Worm (Caenorhabditis elegans) whole organism, dauer: ENCODE results near the gene K07C11.10.

Experiments used
- unc-62 ChIP-seq: sonication (generic microtip); optimal IDR thresholded peaks from 2 replicates; lab custom pipeline; 2017; ENCODE audit warnings: missing biosample characterization, missing genetic modification reagents, missing genetic modification characterization

K07C11.10 gene

DNA sequence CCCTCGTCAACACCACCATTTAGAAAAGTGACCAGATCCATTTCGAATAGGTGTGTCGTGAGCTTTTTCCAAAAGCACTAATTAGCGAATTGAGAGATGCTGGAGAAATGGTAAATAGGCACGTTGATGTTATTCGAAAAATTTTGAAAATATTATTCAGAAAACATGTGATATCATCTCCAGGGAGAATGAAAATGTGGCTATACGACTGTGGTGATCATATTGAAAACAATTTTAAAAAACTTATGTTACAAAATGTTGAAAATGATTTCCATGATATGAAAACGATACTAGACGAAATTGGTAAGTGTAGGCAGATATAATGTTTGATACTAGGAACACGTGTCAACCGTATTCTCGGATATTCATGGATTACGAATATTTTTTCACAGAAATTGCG, at the start of gene K07C11.10:
Gene K07C11.10 (minus strand): TSS at position 101 of the 400 bp plus-strand sequence.
- no peak for TF ChIP-seq unc-62 (GFP tag; lab: Kevin White, UChicago)

DNA sequence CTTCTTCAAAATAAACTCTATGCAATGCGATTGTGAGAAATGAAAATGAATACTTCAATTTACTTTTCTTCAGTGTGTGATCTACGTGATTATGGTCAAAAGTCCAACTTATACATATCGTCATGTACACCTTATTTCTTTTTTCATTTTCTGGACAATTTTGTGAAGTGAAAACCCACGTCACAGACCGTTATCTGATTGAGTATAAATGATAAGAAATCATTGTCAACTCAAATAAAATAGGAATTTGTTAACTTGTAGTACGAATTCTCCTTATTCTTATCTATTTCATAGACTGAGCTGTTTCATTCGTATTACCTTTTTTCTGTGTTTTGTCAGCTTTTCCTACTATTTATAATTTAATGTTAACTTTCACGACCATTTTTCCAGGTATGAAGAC, 45.3 kb upstream of the K07C11.10 start, which contains the start of gene asp-5:
Gene asp-5 (plus strand): TSS at position 391 of the 400 bp plus-strand sequence.
- TF ChIP-seq unc-62 (GFP tag; lab: Kevin White, UChicago) = no peak

DNA sequence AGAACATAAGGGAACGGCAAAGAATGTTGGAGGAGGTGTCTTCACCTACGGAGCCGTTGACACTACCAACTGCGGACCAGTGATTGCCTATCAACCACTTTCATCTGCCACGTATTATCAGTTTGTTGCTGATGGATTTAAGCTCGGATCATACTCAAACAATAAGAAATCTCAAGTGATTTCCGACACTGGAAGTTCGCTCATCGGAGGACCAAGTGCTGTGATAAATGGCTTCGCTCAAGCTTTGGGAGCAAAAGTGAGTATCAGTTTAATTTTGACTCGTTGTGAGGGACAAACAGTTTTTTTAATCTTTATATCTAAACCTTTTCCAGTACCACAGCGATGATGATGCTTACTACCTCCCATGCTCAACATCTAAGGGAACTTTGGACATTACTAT, 44.7 kb upstream of the K07C11.10 start:
- TF ChIP-seq unc-62 (GFP tag; lab: Kevin White, UChicago) = no peak

DNA sequence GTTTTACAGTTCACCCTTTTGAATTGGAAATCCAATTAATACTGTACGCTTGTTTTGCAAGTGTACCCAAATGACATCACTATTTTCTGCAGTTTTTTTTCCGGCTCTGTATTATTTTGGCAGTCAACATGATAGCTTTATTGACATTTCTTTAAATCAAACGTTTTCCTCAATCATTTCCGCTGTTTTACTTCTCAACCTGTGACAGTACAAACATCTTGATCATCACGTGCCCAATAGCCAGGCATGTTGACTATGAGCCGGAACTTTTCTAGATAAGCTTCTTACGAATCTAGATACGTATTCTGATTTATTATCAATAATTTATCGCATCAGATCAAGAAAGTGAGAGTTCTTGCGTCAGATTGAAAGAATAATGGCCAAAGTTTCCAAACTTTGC, 43.2 kb upstream of the K07C11.10 start:
- no peak for TF ChIP-seq unc-62 (GFP tag; lab: Kevin White, UChicago)

ce11 chrV:8268902-8269301, 42.2 kb upstream of the K07C11.10 start, which contains the start of the genes asp-6 and asp-12:
asp-6 (minus strand) TSS chrV:8268937.
asp-12 (plus strand) TSS chrV:8269210.
- no peak for TF ChIP-seq unc-62 (GFP tag; lab: Kevin White, UChicago)

ce11 chrV:8267275-8267674, 40.6 kb upstream of the K07C11.10 start:
- TF ChIP-seq unc-62 (GFP tag; lab: Kevin White, UChicago) = no peak

- TF ChIP-seq unc-62 (GFP tag; lab: Kevin White, UChicago) = no peak
Measured at ce11 chrV:8266232-8266631, 39.5 kb upstream of the K07C11.10 start, which contains the start of gene F21F8.5. F21F8.5 (minus strand) TSS chrV:8266332.

- TF ChIP-seq unc-62 (GFP tag; lab: Kevin White, UChicago) = no peak
Measured at ce11 chrV:8263941-8264340, 37.2 kb upstream of the K07C11.10 start, which contains the start of gene C16D9.9. C16D9.9 (plus strand) TSS chrV:8264241.

DNA sequence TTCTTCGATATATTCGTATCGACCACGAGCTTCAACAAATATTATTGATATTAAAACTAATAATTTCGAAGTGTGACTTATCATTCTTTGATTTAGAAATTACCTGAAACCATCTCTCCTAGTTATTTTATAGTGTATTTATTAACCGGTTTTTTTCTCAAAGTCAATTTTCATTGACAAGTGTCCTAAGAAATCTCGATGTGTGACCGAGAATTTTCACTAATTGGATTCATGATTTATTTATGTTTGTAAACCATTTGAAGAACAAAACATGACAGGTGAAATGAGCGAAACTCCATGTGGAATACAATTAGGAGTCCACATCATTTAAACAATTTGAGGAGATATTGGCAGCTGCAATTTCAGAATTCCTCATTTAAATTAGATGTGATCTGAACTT, 36.8 kb upstream of the K07C11.10 start, which contains the start of gene C16D9.8:
Gene C16D9.8 (minus strand): TSS at position 101 of the 400 bp plus-strand sequence.
- TF ChIP-seq unc-62 (GFP tag; lab: Kevin White, UChicago) = no peak

- no peak for TF ChIP-seq unc-62 (GFP tag; lab: Kevin White, UChicago)
Measured at ce11 chrV:8262212-8262611, 35.5 kb upstream of the K07C11.10 start.

DNA sequence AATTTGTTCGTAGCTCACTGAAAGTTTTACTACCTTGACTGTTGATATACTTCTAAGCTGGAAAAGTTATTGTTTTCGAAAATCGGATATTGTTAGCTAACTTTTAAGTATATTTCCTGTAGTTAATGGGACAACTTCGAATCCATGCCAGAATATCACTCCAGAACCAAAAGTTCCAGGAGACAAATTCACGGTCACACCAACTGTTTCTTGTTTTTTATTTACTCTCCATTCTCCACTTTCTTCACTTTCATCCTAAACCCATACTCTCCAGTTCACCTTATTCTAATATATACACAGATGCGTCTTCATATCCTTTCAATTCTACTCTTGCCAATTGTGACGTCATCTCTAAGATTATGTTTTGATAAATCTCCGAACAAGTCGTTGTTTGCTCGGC, 32.3 kb upstream of the K07C11.10 start, which contains the start of gene C16D9.1:
Gene C16D9.1 (plus strand): TSS at position 301 of the 400 bp plus-strand sequence.
- TF ChIP-seq unc-62 (GFP tag; lab: Kevin White, UChicago) = no peak

ce11 chrV:8254973-8255372, 28.3 kb upstream of the K07C11.10 start:
- no peak for TF ChIP-seq unc-62 (GFP tag; lab: Kevin White, UChicago)

DNA sequence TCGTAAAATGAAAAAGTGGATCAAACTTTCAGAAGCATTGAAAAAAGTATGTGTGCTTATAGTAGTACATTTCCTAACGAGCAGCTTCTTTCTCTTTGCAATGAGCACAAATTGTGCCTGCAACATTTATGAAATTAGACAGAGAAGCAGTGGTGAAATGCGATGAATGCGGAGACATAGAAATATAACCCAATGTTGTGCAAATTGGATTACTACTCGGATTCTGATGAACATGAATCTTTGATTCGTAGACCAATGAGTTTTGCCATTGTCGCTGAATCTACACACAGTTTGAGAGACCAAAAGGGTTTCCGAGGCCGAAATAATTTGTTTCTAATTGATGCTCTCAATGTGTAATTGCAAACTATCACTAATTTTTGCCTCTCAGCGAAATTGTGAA, 27.2 kb upstream of the K07C11.10 start:
- no peak for TF ChIP-seq unc-62 (GFP tag; lab: Kevin White, UChicago)

DNA sequence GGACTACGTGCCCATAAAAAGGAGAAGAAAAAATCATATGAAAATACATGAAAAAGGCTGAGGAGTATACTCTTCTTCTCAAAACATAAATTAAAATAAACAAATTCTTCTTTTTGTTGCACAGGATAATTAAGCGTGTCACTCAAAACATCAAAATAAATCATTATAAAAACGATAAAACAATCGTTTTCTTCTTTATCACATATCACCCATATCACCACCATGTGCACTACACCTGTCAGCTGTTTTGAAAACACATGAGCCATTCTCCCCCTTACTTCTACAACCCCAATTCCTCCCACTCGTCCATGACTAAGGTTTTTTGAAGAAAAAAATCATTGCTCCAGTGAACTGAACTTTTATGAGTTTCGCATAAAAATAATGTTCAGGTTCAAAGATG, 25.8 kb upstream of the K07C11.10 start:
- no peak for TF ChIP-seq unc-62 (GFP tag; lab: Kevin White, UChicago)

ce11 chrV:8251075-8251474, 24.4 kb upstream of the K07C11.10 start:
- no peak for TF ChIP-seq unc-62 (GFP tag; lab: Kevin White, UChicago)

- TF ChIP-seq unc-62 (GFP tag; lab: Kevin White, UChicago) = no peak
Measured at ce11 chrV:8250208-8250607, 23.5 kb upstream of the K07C11.10 start, which contains the start of gene C16D9.6. C16D9.6 (minus strand) TSS chrV:8250308.
